Worm (Caenorhabditis elegans): Measurements from ENCODE around the gene srab-16.

- TF ChIP-seq chd-7 (tag; optimal IDR thresholded peaks at IDR 0.05) (no peak), nfya-1 (tag; optimal IDR thresholded peaks at IDR 0.05; ENCODE audit: borderline replicate concordance, insufficient read depth) (no peak), unc-62 (GFP tag; optimal IDR thresholded peaks at IDR 0.05) (no peak), hlh-26 (GFP tag; conservative IDR thresholded peaks at IDR 0.05) (no peak), rec-8 (tag; optimal IDR thresholded peaks at IDR 0.05) (no peak), him-1 (tag; optimal IDR thresholded peaks at IDR 0.05) (no peak), cebp-2 (GFP tag; IDR thresholded peaks at IDR 0.05) (no peak), aptf-3 (GFP tag; IDR thresholded peaks at IDR 0.05) (no peak)
Measured at ce11 chrV:833368-833767, 50.8 kb downstream of the srab-16 start, which contains the start of gene F41H8.1.

All from whole organism, young adult.